Fruit fly (Drosophila melanogaster) whole organism, embryonic: ENCODE data around the gene Arp10.

Source experiments
- ATbp ChIP-seq: fragments of 200-800 bp; sonication (Bioruptor generic); optimal IDR thresholded peaks from 2 replicates; lab custom pipeline; 2017; ENCODE audit warnings: missing biosample characterization, mild to moderate bottlenecking, missing genetic modification characterization, missing genetic modification reagents
- Atf-2 ChIP-seq: fragments of 200-800 bp; sonication (Bioruptor generic); optimal IDR thresholded peaks from 2 replicates; lab custom pipeline; 2016; ENCODE audit warnings: missing biosample characterization, missing genetic modification characterization
- Awh ChIP-seq: fragments of 200-800 bp; sonication (Bioruptor generic); IDR thresholded peaks from 2 replicates; pipeline ENCODE4, ENCODE4 v1.3.6; 2022; ENCODE audit warnings: missing biosample characterization, missing genetic modification characterization
- CG10209 ChIP-seq: fragments of 200-800 bp; sonication (Bioruptor generic); optimal IDR thresholded peaks from 3 replicates; lab custom pipeline; 2017; ENCODE audit warnings: missing biosample characterization, mild to moderate bottlenecking, missing genetic modification characterization, missing genetic modification reagents
- CG10267 ChIP-seq: fragments of 200-800 bp; sonication (Bioruptor generic); optimal IDR thresholded peaks from 2 replicates; lab custom pipeline; 2018; ENCODE audit warnings: missing biosample characterization, mild to moderate bottlenecking, missing genetic modification characterization, moderate library complexity
- CG10959 ChIP-seq: fragments of 200-800 bp; sonication (Bioruptor generic); IDR thresholded peaks from 2 replicates; pipeline ENCODE4 v1.3.6; 2022; ENCODE audit warnings: missing biosample characterization, missing genetic modification characterization
- CG12104 ChIP-seq: fragments of 200-800 bp; sonication (Bioruptor generic); optimal IDR thresholded peaks from 3 replicates; lab custom pipeline; 2016; ENCODE audit warnings: missing biosample characterization, missing genetic modification characterization
- CG13894 ChIP-seq: fragments of 200-800 bp; sonication (Bioruptor generic); optimal IDR thresholded peaks from 3 replicates; lab custom pipeline; 2018; ENCODE audit warnings: missing biosample characterization, mild to moderate bottlenecking, missing genetic modification characterization, moderate library complexity
- CG14014 ChIP-seq: fragments of 200-800 bp; sonication (Bioruptor generic); IDR thresholded peaks from 2 replicates; pipeline ENCODE4 v1.3.6; 2022; ENCODE audit warnings: missing biosample characterization, missing genetic modification characterization
- CG14710 ChIP-seq: fragments of 200-800 bp; sonication (Bioruptor generic); optimal IDR thresholded peaks from 3 replicates; lab custom pipeline; 2019; ENCODE audit warnings: missing biosample characterization, mild to moderate bottlenecking, missing genetic modification characterization, moderate library complexity
- CG14860 ChIP-seq: fragments of 200-800 bp; sonication (Bioruptor generic); IDR thresholded peaks from 3 replicates; pipeline ENCODE4 v1.3.6; 2022; ENCODE audit warnings: missing biosample characterization, missing genetic modification characterization; ENCODE audit not compliant: partially characterized antibody
- CG15011 ChIP-seq: fragments of 200-800 bp; sonication (Bioruptor generic); optimal IDR thresholded peaks from 3 replicates; lab custom pipeline; 2018; ENCODE audit warnings: missing biosample characterization, mild to moderate bottlenecking, missing genetic modification characterization
- CG15601 ChIP-seq: fragments of 200-800 bp; sonication (Bioruptor generic); optimal IDR thresholded peaks from 3 replicates; lab custom pipeline; 2019; ENCODE audit warnings: missing biosample characterization, mild to moderate bottlenecking, missing genetic modification characterization, moderate library complexity
- CG15696 ChIP-seq: fragments of 200-800 bp; sonication (Bioruptor generic); optimal IDR thresholded peaks from 2 replicates; lab custom pipeline; 2019; ENCODE audit warnings: missing biosample characterization, mild to moderate bottlenecking, missing genetic modification characterization, moderate library complexity
- CG17186 ChIP-seq: fragments of 200-800 bp; sonication (Bioruptor generic); optimal IDR thresholded peaks from 3 replicates; lab custom pipeline; 2017; ENCODE audit warnings: missing biosample characterization, missing genetic modification reagents, missing genetic modification characterization
- CG18011 ChIP-seq: fragments of 200-800 bp; sonication (Bioruptor generic); optimal IDR thresholded peaks from 2 replicates; lab custom pipeline; 2017; ENCODE audit warnings: missing biosample characterization, missing genetic modification characterization, mild to moderate bottlenecking, moderate library complexity, missing genotype
- CG18599 ChIP-seq: fragments of 200-800 bp; sonication (Bioruptor generic); optimal IDR thresholded peaks from 3 replicates; lab custom pipeline; 2017; ENCODE audit warnings: missing biosample characterization, missing genetic modification characterization, mild to moderate bottlenecking, moderate library complexity, missing genetic modification reagents
- CG31388 ChIP-seq: fragments of 200-800 bp; sonication (Bioruptor generic); optimal IDR thresholded peaks from 2 replicates; lab custom pipeline; 2016; ENCODE audit warnings: missing biosample characterization, missing genetic modification characterization
- CG3281 ChIP-seq: fragments of 200-800 bp; sonication (Bioruptor generic); optimal IDR thresholded peaks from 3 replicates; lab custom pipeline; 2017; ENCODE audit warnings: missing biosample characterization, mild to moderate bottlenecking, missing genetic modification characterization
- CG4707 ChIP-seq: fragments of 200-800 bp; sonication (Bioruptor generic); optimal IDR thresholded peaks from 2 replicates; lab custom pipeline; 2018; ENCODE audit warnings: missing biosample characterization, mild to moderate bottlenecking, missing genetic modification characterization, moderate library complexity
- CG5245 ChIP-seq: fragments of 200-800 bp; sonication (Bioruptor generic); optimal IDR thresholded peaks from 3 replicates; lab custom pipeline; 2016; ENCODE audit warnings: missing biosample characterization, missing genetic modification characterization
- CG6689 ChIP-seq: fragments of 200-800 bp; sonication (Bioruptor generic); IDR thresholded peaks from 2 replicates; pipeline ENCODE4 v1.3.6; 2022; ENCODE audit warnings: missing biosample characterization, missing genetic modification characterization
- CG7786 ChIP-seq: fragments of 200-800 bp; sonication (Bioruptor generic); optimal IDR thresholded peaks from 2 replicates; lab custom pipeline; 2016; ENCODE audit warnings: missing biosample characterization, missing genetic modification characterization
- CG8281 ChIP-seq: fragments of 200-800 bp; sonication (Bioruptor generic); optimal IDR thresholded peaks from 2 replicates; lab custom pipeline; 2018; ENCODE audit warnings: missing biosample characterization, mild to moderate bottlenecking, missing genetic modification characterization, moderate library complexity
- D19B ChIP-seq: fragments of 200-800 bp; sonication (Bioruptor generic); optimal IDR thresholded peaks from 2 replicates; lab custom pipeline; 2017; ENCODE audit warnings: missing biosample characterization, mild to moderate bottlenecking, missing genetic modification characterization
- Dref ChIP-seq: fragments of 200-800 bp; sonication (Bioruptor generic); IDR thresholded peaks from 2 replicates; pipeline ENCODE4 v1.3.6; 2022; ENCODE audit warnings: missing biosample characterization, missing genetic modification characterization
- Ets97D ChIP-seq: fragments of 200-800 bp; sonication (Bioruptor generic); optimal IDR thresholded peaks from 3 replicates; lab custom pipeline; 2016; ENCODE audit warnings: missing biosample characterization, missing genetic modification characterization
- Gsc ChIP-seq: fragments of 200-800 bp; sonication (Bioruptor generic); IDR thresholded peaks from 2 replicates; pipeline ENCODE4 v1.3.6; 2022; ENCODE audit warnings: missing biosample characterization, missing genetic modification characterization
- HLH3B ChIP-seq: fragments of 200-800 bp; sonication (Bioruptor generic); IDR thresholded peaks from 2 replicates; pipeline ENCODE4 v1.3.6; 2022; ENCODE audit warnings: missing biosample characterization, missing genetic modification characterization
- Hey ChIP-seq: fragments of 200-800 bp; sonication (Bioruptor generic); optimal IDR thresholded peaks from 3 replicates; lab custom pipeline; 2018; ENCODE audit warnings: missing biosample characterization, mild to moderate bottlenecking, missing genetic modification characterization
- Hmr ChIP-seq: fragments of 200-800 bp; sonication (Bioruptor generic); optimal IDR thresholded peaks from 3 replicates; lab custom pipeline; 2017; ENCODE audit warnings: mild to moderate bottlenecking, missing biosample characterization, missing genetic modification reagents, missing genetic modification characterization
- Hr51 ChIP-seq, 2 experiments: fragments of 200-800 bp; sonication (Bioruptor generic); optimal IDR thresholded peaks; 2 replicates in 1 of 2; 3 replicates in 1 of 2; lab custom pipeline; 2016 to 2018; ENCODE audit warnings: missing biosample characterization in 2 of 2, missing genetic modification characterization in 2 of 2, mild to moderate bottlenecking in 1 of 2, moderate library complexity in 1 of 2
- Jarid2 ChIP-seq: fragments of 200-800 bp; sonication (Bioruptor generic); optimal IDR thresholded peaks from 3 replicates; lab custom pipeline; 2017; ENCODE audit warnings: mild to moderate bottlenecking, missing biosample characterization, missing genetic modification reagents, missing genetic modification characterization
- Lpt ChIP-seq: fragments of >200 bp; optimal IDR thresholded peaks from 2 replicates; lab custom pipeline; 2018; ENCODE audit warnings: missing biosample characterization, missing genetic modification characterization
- MBD-R2 ChIP-seq: fragments of 200-800 bp; sonication (Bioruptor generic); IDR thresholded peaks from 2 replicates; pipeline ENCODE4 v1.3.6; 2022; ENCODE audit warnings: missing biosample characterization, missing genetic modification characterization
- Opbp ChIP-seq: fragments of 200-800 bp; sonication (Bioruptor generic); IDR thresholded peaks from 3 replicates; pipeline ENCODE4 v1.3.6; 2022; ENCODE audit warnings: missing biosample characterization, missing genetic modification characterization; ENCODE audit not compliant: partially characterized antibody
- Poxn ChIP-seq: fragments of 200-800 bp; sonication (Bioruptor generic); IDR thresholded peaks from 2 replicates; pipeline ENCODE4 v1.3.6; 2022; ENCODE audit warnings: missing biosample characterization, missing genetic modification characterization
- Rfx ChIP-seq: fragments of 200-800 bp; sonication (Bioruptor generic); IDR thresholded peaks from 2 replicates; pipeline ENCODE4 v1.3.6; 2022; ENCODE audit warnings: missing biosample characterization, missing genetic modification characterization
- bigmax ChIP-seq: fragments of 200-800 bp; sonication (Bioruptor generic); optimal IDR thresholded peaks from 2 replicates; lab custom pipeline; 2018; ENCODE audit warnings: missing biosample characterization, mild to moderate bottlenecking, missing genetic modification characterization
- gcm2 ChIP-seq: fragments of 200-800 bp; sonication (Bioruptor generic); optimal IDR thresholded peaks from 2 replicates; lab custom pipeline; 2016; ENCODE audit warnings: missing biosample characterization, missing genetic modification characterization
- her ChIP-seq: fragments of 200-800 bp; sonication (Bioruptor generic); optimal IDR thresholded peaks from 2 replicates; lab custom pipeline; 2016; ENCODE audit warnings: missing biosample characterization, missing genetic modification characterization
- kah ChIP-seq: fragments of 200-800 bp; sonication (Bioruptor generic); optimal IDR thresholded peaks from 2 replicates; lab custom pipeline; 2018; ENCODE audit warnings: missing biosample characterization, mild to moderate bottlenecking, missing genetic modification characterization
- lbe ChIP-seq: fragments of 200-800 bp; sonication (Bioruptor generic); optimal IDR thresholded peaks from 2 replicates; lab custom pipeline; 2016; ENCODE audit warnings: missing biosample characterization, mild to moderate bottlenecking, missing genetic modification characterization
- rib ChIP-seq: fragments of 200-800 bp; sonication (Bioruptor generic); IDR thresholded peaks from 2 replicates; pipeline ENCODE4 v1.3.6; 2022; ENCODE audit warnings: missing biosample characterization, missing genetic modification characterization
- seq ChIP-seq: fragments of 200-800 bp; sonication (Bioruptor generic); IDR thresholded peaks from 2 replicates; pipeline ENCODE4 v1.3.6; 2022; ENCODE audit warnings: missing biosample characterization, missing genetic modification characterization
- sisA ChIP-seq: fragments of 200-800 bp; sonication (Bioruptor generic); IDR thresholded peaks from 2 replicates; pipeline ENCODE4 v1.3.6; 2022; ENCODE audit warnings: missing biosample characterization, missing genetic modification characterization
- stc ChIP-seq: fragments of 200-800 bp; sonication (Bioruptor generic); IDR thresholded peaks from 2 replicates; pipeline ENCODE4 v1.3.6; 2022; ENCODE audit warnings: missing biosample characterization, missing genetic modification characterization
- tin ChIP-seq: fragments of 200-800 bp; sonication (Bioruptor generic); optimal IDR thresholded peaks from 3 replicates; lab custom pipeline; 2016; ENCODE audit warnings: missing biosample characterization, missing genetic modification characterization
- vfl ChIP-seq: fragments of 200-800 bp; sonication (Bioruptor generic); optimal IDR thresholded peaks from 2 replicates; lab custom pipeline; 2016; ENCODE audit warnings: missing biosample characterization, missing genetic modification characterization

The Arp10 gene

dm6 chrX:19683040-19683875 lies 37.3 kb upstream of the Arp10 start, which contains the start of the genes dome and Ubqn (continued):
- TF ChIP-seq CG17186 (peak; percentile 83), Lpt (GFP tag; lab: Kevin White, UChicago) (no peak), CG14860 (GFP tag; lab: Robert Waterston, UW) (peak; percentile 95), Hey (tag; lab: Kevin White, UChicago) (no peak), CG15011 (GFP tag; lab: Kevin White, UChicago) (no peak), Hmr (GFP tag; lab: Kevin White, UChicago) (peak; percentile 22), CG5245 (GFP tag; lab: Kevin White, UChicago) (no peak), Poxn (GFP tag; lab: Robert Waterston, UW) (no peak), CG7786 (no peak), HLH3B (GFP tag; lab: Robert Waterston, UW) (no peak), CG14710 (peak; percentile 76), CG10267 (peak; percentile 58), Rfx (GFP tag; lab: Robert Waterston, UW) (no peak), CG15601 (tag; lab: Kevin White, UChicago) (peak; percentile 36), ATbp (GFP tag; lab: Kevin White, UChicago) (no peak), Jarid2 (no peak), CG12104 (GFP tag; lab: Kevin White, UChicago) (no peak), CG18011 (GFP tag; lab: Kevin White, UChicago) (no peak), MBD-R2 (GFP tag; lab: Robert Waterston, UW) (peak; percentile 24; the same call in 1 of the 2 replicates), her (GFP tag; lab: Kevin White, UChicago) (no peak), CG8281 (tag; lab: Kevin White, UChicago) (no peak), CG13894 (tag; lab: Kevin White, UChicago) (peak; percentile 33), seq (GFP tag; lab: Robert Waterston, UW) (no peak), Ets97D (GFP tag; lab: Kevin White, UChicago) (peak; percentile 68), D19B (GFP tag; lab: Kevin White, UChicago) (no peak), vfl (no peak), CG10959 (no peak), sisA (GFP tag; lab: Robert Waterston, UW) (no peak), CG31388 (no peak), CG6689 (no peak), Gsc (GFP tag; lab: Robert Waterston, UW) (no peak), Opbp (peak; percentile 79; the same call in 2 of the 3 replicates), CG10209 (no peak), CG14014 (GFP tag; lab: Robert Waterston, UW) (peak; percentile 13; the same call in 1 of the 2 replicates), Hr51 (GFP tag; optimal IDR thresholded peaks at IDR 0.05; lab: Kevin White, UChicago) (no peak), tin (no peak), Dref (GFP tag; lab: Robert Waterston, UW) (peak; percentile 86), Atf-2 (GFP tag; lab: Kevin White, UChicago) (no peak), kah (GFP tag; lab: Kevin White, UChicago) (peak; percentile 33), CG3281 (GFP tag; lab: Kevin White, UChicago) (no peak), Awh (GFP tag; lab: Robert Waterston, UW) (no peak), stc (GFP tag; lab: Robert Waterston, UW) (no peak), CG18599 (GFP tag; lab: Kevin White, UChicago) (peak; percentile 35), rib (GFP tag; lab: Robert Waterston, UW) (no peak), CG4707 (GFP tag; lab: Kevin White, UChicago) (no peak), gcm2 (no peak), lbe (GFP tag; lab: Kevin White, UChicago) (peak; percentile 20), CG15696 (no peak), bigmax (GFP tag; lab: Kevin White, UChicago) (no peak)
